Fruit fly (Drosophila melanogaster) whole organism: ENCODE measurements around the gene Zip99C.

Source experiments
- EcR ChIP-seq, 2 experiments: fragments of >200 bp; optimal IDR thresholded peaks; 2 replicates each; lab custom pipeline; 2017; ENCODE audit warnings: missing biosample characterization in 2 of 2, missing genetic modification characterization in 2 of 2, missing genetic modification reagents in 2 of 2
- pan ChIP-seq: fragments of >200 bp; optimal IDR thresholded peaks from 2 replicates; lab custom pipeline; 2017
- usp ChIP-seq: fragments of >200 bp; optimal IDR thresholded peaks from 2 replicates; lab custom pipeline; 2017; ENCODE audit warnings: missing biosample characterization, missing genetic modification characterization, mixed read lengths

- TF ChIP-seq EcR (GFP tag; optimal IDR thresholded peaks at IDR 0.05; lab: Kevin White, UChicago), result no peak
- TF ChIP-seq usp, result no peak
- no peak for TF ChIP-seq pan
Measured at dm6 chr3R:29876733-29877193, 8.1 kb upstream of the Zip99C start, which contains the start of gene CG31038.
